Worm (Caenorhabditis elegans) whole organism, early embryonic: ENCODE data around the gene bckd-1A.

ENCODE experiments used
- B0310.2 ChIP-seq: sonication (generic microtip); optimal IDR thresholded peaks from 2 replicates; lab custom pipeline; 2016; ENCODE audit warnings: mild to moderate bottlenecking, missing genetic modification characterization, missing compliant biosample characterization
- F13C5.2 ChIP-seq: sonication (generic microtip); optimal IDR thresholded peaks from 2 replicates; lab custom pipeline; 2017; ENCODE audit warnings: mild to moderate bottlenecking, missing genetic modification characterization, inconsistent platforms, missing compliant biosample characterization
- aly-1 ChIP-seq: sonication (generic microtip); optimal IDR thresholded peaks from 2 replicates; lab custom pipeline; 2016; ENCODE audit warnings: missing genetic modification characterization, missing compliant biosample characterization
- ama-1 ChIP-seq: fragments of 150-350 bp; optimal IDR thresholded peaks from 2 replicates; lab custom pipeline; 2014
- ceh-13 ChIP-seq: fragments of 200-800 bp; sonication (Bioruptor generic); optimal IDR thresholded peaks from 2 replicates; lab custom pipeline; 2018; ENCODE audit warnings: mild to moderate bottlenecking, missing genetic modification characterization, missing compliant biosample characterization
- ceh-36 ChIP-seq: sonication (generic microtip); optimal IDR thresholded peaks from 2 replicates; lab custom pipeline; 2016; ENCODE audit warnings: missing genetic modification characterization, inconsistent platforms, missing compliant biosample characterization
- ets-7 ChIP-seq: sonication (generic microtip); optimal IDR thresholded peaks from 2 replicates; lab custom pipeline; 2016; ENCODE audit warnings: missing genotype, missing genetic modification characterization, missing compliant biosample characterization
- flt-1 ChIP-seq: fragments of 200-800 bp; sonication (Bioruptor generic); IDR thresholded peaks from 2 replicates; pipeline ENCODE4 v1.3.6; 2022; ENCODE audit warnings: missing genetic modification characterization, missing compliant biosample characterization
- hmbx-1 ChIP-seq: sonication (generic microtip); optimal IDR thresholded peaks from 2 replicates; lab custom pipeline; 2016; ENCODE audit warnings: mild to moderate bottlenecking, missing genetic modification characterization, missing compliant biosample characterization
- hmg-4 ChIP-seq: fragments of 200-800 bp; sonication (Bioruptor generic); optimal IDR thresholded peaks from 2 replicates; lab custom pipeline; 2018; ENCODE audit warnings: mild to moderate bottlenecking, missing genetic modification characterization, missing compliant biosample characterization
- hnd-1 ChIP-seq: sonication (generic microtip); optimal IDR thresholded peaks from 2 replicates; lab custom pipeline; 2016; ENCODE audit warnings: missing genetic modification characterization, missing compliant biosample characterization
- pes-1 ChIP-seq: fragments of 200-800 bp; sonication (Bioruptor generic); IDR thresholded peaks from 2 replicates; pipeline ENCODE4 v1.3.6; 2022; ENCODE audit warnings: missing genetic modification reagents, missing genetic modification characterization, missing compliant biosample characterization
- scrt-1 ChIP-seq: fragments of 200-800 bp; sonication (Bioruptor generic); IDR thresholded peaks from 2 replicates; pipeline ENCODE4 v1.3.6; 2022; ENCODE audit warnings: missing genetic modification characterization, missing compliant biosample characterization
- sea-1 ChIP-seq: fragments of 200-800 bp; sonication (Bioruptor generic); conservative IDR thresholded peaks from 2 replicates; pipeline ENCODE4 v1.3.6; 2022; ENCODE audit warnings: missing genetic modification characterization, missing compliant biosample characterization
- tbx-11 ChIP-seq: fragments of 200-800 bp; sonication (Bioruptor generic); IDR thresholded peaks from 2 replicates; pipeline ENCODE4 v1.3.6; 2022; ENCODE audit warnings: missing genetic modification characterization, missing compliant biosample characterization
- tbx-37 ChIP-seq: fragments of 200-800 bp; sonication (Bioruptor generic); conservative IDR thresholded peaks from 2 replicates; pipeline ENCODE4 v1.3.6; 2022; ENCODE audit warnings: missing genetic modification reagents, missing genetic modification characterization, missing compliant biosample characterization
- tra-4 ChIP-seq: sonication (generic microtip); optimal IDR thresholded peaks from 2 replicates; lab custom pipeline; 2017; ENCODE audit warnings: missing genetic modification characterization, missing compliant biosample characterization

Gene bckd-1A

DNA sequence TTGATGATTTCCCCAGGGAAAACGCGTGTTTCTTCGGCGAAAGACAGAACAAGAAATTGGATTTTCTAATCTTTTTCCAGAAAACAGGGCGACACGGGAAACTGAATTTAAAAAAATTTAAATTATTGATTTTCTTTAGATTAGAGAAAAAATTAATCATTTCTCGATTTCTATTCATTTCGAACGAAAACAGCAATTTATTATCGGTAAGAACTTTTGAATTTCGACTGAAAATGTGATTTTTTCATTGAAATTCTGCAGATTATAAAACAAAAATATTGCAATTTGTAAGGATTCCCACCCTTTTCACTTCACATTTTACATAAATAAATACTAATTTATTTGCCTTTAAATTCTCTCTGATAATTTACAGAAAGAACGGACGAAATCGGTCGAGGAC is at the start of gene bckd-1A:
Gene bckd-1A (minus strand): TSS at position 101 of the 400 bp plus-strand sequence.
- no peak for TF ChIP-seq tbx-37
- TF ChIP-seq flt-1 (GFP tag; lab: Robert Waterston, UW), result no peak
- no peak for TF ChIP-seq pes-1 (GFP tag; lab: Robert Waterston, UW)
- no peak for TF ChIP-seq ets-7 (tag; lab: Kevin White, UChicago)
- TF ChIP-seq ceh-36 (tag; lab: Kevin White, UChicago), result no peak
- no peak for TF ChIP-seq hmg-4 (GFP tag; lab: Kevin White, UChicago)
- no peak for TF ChIP-seq ama-1 (lab: Kevin White, UChicago)
- TF ChIP-seq ceh-13, result no peak

DNA sequence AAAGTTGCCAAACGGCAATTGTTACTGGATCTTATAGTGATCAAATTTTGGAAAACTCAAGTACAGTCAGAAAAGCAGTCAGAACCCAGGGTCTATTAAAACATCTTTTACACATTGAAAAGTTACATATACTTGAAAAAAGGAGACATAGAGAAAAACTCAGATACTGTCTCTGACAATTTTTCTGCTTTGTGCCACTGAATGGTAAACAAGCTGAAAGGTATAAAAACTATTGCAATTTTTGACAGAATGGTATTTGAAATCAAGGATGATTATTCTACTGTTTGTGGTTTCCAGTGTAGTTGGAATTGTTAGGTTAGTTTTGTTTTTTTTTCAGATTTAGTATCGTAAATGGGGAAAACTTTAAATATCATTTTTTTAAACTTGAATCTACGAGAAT is 48.4 kb upstream of the bckd-1A start, which contains the start of gene cyp-13A11:
Gene cyp-13A11 (plus strand): TSS at position 266 of the 400 bp plus-strand sequence.
- TF ChIP-seq flt-1 (GFP tag; lab: Robert Waterston, UW) (no peak), tbx-11 (no peak), aly-1 (tag; lab: Kevin White, UChicago) (no peak), sea-1 (GFP tag; lab: Robert Waterston, UW) (no peak), hnd-1 (tag; lab: Kevin White, UChicago) (no peak), hmbx-1 (tag; lab: Kevin White, UChicago) (no peak), ama-1 (lab: Kevin White, UChicago) (no peak), F13C5.2 (no peak), ceh-36 (tag; lab: Kevin White, UChicago) (no peak), hmg-4 (GFP tag; lab: Kevin White, UChicago) (no peak), ets-7 (tag; lab: Kevin White, UChicago) (no peak), pes-1 (GFP tag; lab: Robert Waterston, UW) (no peak), tra-4 (tag; lab: Kevin White, UChicago) (no peak), tbx-37 (no peak), scrt-1 (no peak), B0310.2 (tag; lab: Kevin White, UChicago) (no peak)

DNA sequence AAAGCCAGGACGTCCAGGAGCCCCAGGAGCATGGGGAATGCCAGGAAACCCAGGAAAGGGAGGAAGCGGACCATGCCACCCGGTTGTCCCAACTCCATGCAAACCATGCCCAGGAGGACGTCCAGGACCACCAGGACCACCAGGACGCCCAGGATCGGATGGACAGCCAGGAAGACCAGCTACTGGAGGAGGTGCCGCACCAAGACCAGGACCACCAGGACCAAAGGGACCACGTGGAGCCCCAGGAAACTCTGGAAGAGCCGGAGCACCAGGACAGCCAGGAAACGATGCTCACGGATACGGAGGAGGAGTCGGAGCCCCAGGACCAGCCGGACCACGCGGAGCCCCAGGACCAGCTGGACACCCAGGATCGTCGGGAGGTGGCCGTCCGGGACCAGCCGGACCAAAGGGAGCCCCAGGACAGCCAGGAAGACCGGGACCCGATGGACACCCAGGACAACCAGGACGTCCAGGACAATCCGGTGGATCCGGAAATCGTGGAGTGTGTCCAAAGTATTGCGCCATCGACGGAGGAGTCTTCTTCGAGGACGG is 47.3 kb upstream of the bckd-1A start:
- TF ChIP-seq scrt-1, result no peak
- no peak for TF ChIP-seq tbx-11
- TF ChIP-seq flt-1 (GFP tag; lab: Robert Waterston, UW), result no peak
- no peak for TF ChIP-seq F13C5.2
- no peak for TF ChIP-seq hmg-4 (GFP tag; lab: Kevin White, UChicago)
- no peak for TF ChIP-seq sea-1 (GFP tag; lab: Robert Waterston, UW)

DNA sequence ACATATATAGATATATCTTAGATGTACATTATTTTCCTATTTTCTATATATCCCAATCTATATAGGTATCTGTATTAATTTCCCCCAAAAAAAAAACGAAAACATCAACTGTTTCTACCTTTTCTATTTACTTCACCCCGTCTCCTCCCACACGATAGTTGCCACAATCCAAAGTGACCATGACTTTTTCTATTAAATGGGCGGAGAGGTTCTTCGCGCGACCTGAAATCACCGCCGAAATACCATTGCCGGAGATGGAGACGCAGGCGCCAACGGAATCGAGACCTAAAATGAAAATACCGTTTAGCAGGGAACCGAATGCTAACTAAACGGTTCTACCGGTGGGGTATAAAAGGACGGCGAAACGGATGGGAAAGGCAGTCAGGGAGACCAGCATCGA is 46.3 kb upstream of the bckd-1A start, which contains the start of gene col-98:
Gene col-98 (plus strand): TSS at position 390 of the 400 bp plus-strand sequence.
- TF ChIP-seq ceh-13 (no peak), tbx-37 (no peak), scrt-1 (no peak), hnd-1 (tag; lab: Kevin White, UChicago) (no peak), hmbx-1 (tag; lab: Kevin White, UChicago) (no peak), B0310.2 (tag; lab: Kevin White, UChicago) (no peak), hmg-4 (GFP tag; lab: Kevin White, UChicago) (no peak), ets-7 (tag; lab: Kevin White, UChicago) (no peak), tra-4 (tag; lab: Kevin White, UChicago) (no peak), ama-1 (lab: Kevin White, UChicago) (no peak), sea-1 (GFP tag; lab: Robert Waterston, UW) (no peak), pes-1 (GFP tag; lab: Robert Waterston, UW) (no peak), tbx-11 (no peak), aly-1 (tag; lab: Kevin White, UChicago) (no peak), ceh-36 (tag; lab: Kevin White, UChicago) (no peak), flt-1 (GFP tag; lab: Robert Waterston, UW) (no peak), F13C5.2 (no peak)

DNA sequence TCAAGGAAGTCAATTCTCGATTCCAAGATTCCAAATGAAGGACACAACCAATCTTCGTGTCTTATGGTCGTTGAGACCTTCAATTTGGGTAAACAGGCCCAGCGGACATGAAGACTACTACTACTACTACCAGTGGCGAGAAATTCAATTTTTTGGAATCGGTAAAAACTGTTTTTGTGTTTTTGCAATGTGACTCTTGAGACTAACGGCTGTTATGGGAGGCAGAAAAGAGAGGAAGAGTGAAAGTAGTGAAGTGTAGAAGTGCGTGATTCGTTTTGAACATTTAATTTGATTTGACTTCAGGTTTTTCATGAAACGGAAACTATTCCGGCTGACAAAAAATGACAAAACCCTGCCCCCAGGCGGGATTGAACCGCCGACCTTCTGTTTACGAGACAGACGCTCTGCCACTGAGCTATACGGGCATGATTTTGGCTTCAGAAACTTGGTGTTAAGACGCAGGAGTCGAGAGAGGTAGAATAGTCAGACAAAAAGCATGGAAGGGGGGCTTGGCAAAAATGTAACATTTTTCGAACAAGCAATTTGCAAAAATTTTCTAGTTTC is 43.5 kb upstream of the bckd-1A start:
- TF ChIP-seq aly-1 (tag; lab: Kevin White, UChicago) (no peak), pes-1 (GFP tag; lab: Robert Waterston, UW) (no peak), ceh-36 (tag; lab: Kevin White, UChicago) (no peak), tbx-37 (no peak), ets-7 (tag; lab: Kevin White, UChicago) (no peak), F13C5.2 (no peak), hmg-4 (GFP tag; lab: Kevin White, UChicago) (no peak), scrt-1 (no peak), hmbx-1 (tag; lab: Kevin White, UChicago) (no peak), sea-1 (GFP tag; lab: Robert Waterston, UW) (no peak)

DNA sequence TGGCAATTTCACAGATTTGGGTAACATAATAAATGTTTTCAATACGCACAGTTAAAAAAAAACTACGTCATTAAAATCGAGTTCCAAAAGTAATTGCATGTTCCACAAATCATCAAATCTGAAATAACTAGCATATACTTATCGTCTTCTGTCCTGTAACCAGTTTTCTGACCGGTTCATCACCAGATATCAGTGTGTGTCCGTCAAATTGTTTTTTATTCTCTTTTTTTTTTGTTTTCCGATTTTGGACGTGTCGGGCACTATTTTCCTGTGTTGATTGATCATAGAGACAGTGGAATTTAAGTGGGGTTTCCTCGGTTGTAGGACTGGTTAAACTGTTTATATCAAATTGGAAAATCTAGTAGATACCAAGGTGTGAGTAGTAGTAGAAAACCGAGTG is 41.6 kb upstream of the bckd-1A start:
- TF ChIP-seq hmbx-1 (tag; lab: Kevin White, UChicago), result no peak
- no peak for TF ChIP-seq scrt-1
- no peak for TF ChIP-seq ets-7 (tag; lab: Kevin White, UChicago)
- TF ChIP-seq B0310.2 (tag; lab: Kevin White, UChicago), result no peak
- no peak for TF ChIP-seq ama-1 (lab: Kevin White, UChicago)
- no peak for TF ChIP-seq sea-1 (GFP tag; lab: Robert Waterston, UW)
- TF ChIP-seq F13C5.2, result no peak
- no peak for TF ChIP-seq tra-4 (tag; lab: Kevin White, UChicago)
- TF ChIP-seq hnd-1 (tag; lab: Kevin White, UChicago), result no peak
- no peak for TF ChIP-seq ceh-36 (tag; lab: Kevin White, UChicago)
- no peak for TF ChIP-seq flt-1 (GFP tag; lab: Robert Waterston, UW)
- TF ChIP-seq ceh-13, result no peak
- no peak for TF ChIP-seq tbx-11
- no peak for TF ChIP-seq hmg-4 (GFP tag; lab: Kevin White, UChicago)
- no peak for TF ChIP-seq tbx-37
- TF ChIP-seq pes-1 (GFP tag; lab: Robert Waterston, UW), result no peak
- no peak for TF ChIP-seq aly-1 (tag; lab: Kevin White, UChicago)

DNA sequence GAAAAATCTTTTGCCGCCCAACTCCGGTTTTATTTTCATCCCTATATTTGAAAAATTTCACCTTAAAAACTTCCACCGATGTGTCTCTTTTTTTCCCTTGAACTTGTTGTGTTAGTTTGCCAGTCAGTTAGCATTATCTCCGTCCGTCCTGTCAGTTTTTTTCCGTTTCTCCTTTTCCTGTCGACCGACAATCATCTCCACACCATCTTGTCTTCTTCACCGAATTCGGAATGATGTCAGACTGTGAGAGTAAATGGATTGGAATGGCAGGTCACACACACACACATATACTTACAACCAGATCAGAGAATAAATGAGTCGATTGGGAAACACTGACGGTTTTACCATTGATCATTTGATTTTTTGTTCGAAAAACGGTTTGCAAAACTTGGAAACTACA is 39.6 kb upstream of the bckd-1A start:
- TF ChIP-seq ama-1 (lab: Kevin White, UChicago) (no peak), hmbx-1 (tag; lab: Kevin White, UChicago) (no peak), ceh-36 (tag; lab: Kevin White, UChicago) (no peak), ceh-13 (no peak), scrt-1 (no peak), F13C5.2 (no peak), B0310.2 (tag; lab: Kevin White, UChicago) (no peak), flt-1 (GFP tag; lab: Robert Waterston, UW) (no peak), tbx-37 (no peak), hnd-1 (tag; lab: Kevin White, UChicago) (no peak), sea-1 (GFP tag; lab: Robert Waterston, UW) (no peak), pes-1 (GFP tag; lab: Robert Waterston, UW) (no peak)
